Fruit fly (Drosophila melanogaster) whole organism, wandering third instar larva: ENCODE results near the gene Boh1.
"Not testable (repeated sequence)": the region's sequence is repeated elsewhere in the genome, so short reads cannot be mapped to it uniquely, and the experiment has no call there.

ENCODE experiments used
- Abd-B ChIP-seq: fragments of >200 bp; optimal IDR thresholded peaks from 2 replicates; lab custom pipeline; 2017; ENCODE audit warnings: missing biosample characterization, missing genetic modification characterization
- CG32264 ChIP-seq: fragments of 200-800 bp; sonication (Bioruptor generic); optimal IDR thresholded peaks from 2 replicates; lab custom pipeline; 2016; ENCODE audit warnings: missing biosample characterization, missing genetic modification characterization
- CG9705 ChIP-seq: fragments of 200-800 bp; sonication (Bioruptor generic); optimal IDR thresholded peaks from 2 replicates; lab custom pipeline; 2018; ENCODE audit warnings: missing biosample characterization, mild to moderate bottlenecking, missing genetic modification characterization
- CrebA ChIP-seq: fragments of 200-800 bp; sonication (Bioruptor generic); optimal IDR thresholded peaks from 2 replicates; lab custom pipeline; 2016; ENCODE audit warnings: missing biosample characterization, mild to moderate bottlenecking, missing genetic modification characterization, borderline replicate concordance
- Dfd ChIP-seq: fragments of >200 bp; optimal IDR thresholded peaks from 2 replicates; lab custom pipeline; 2017; ENCODE audit warnings: missing biosample characterization, missing genetic modification characterization
- Dif ChIP-seq: fragments of 200-275, 200-300 bp; sonication (Bioruptor generic); optimal IDR thresholded peaks from 2 replicates; lab custom pipeline; 2018; ENCODE audit warnings: missing biosample characterization, missing genetic modification characterization; ENCODE audit not compliant: partially characterized antibody
- GATAd ChIP-seq: sonication (Bioruptor generic); optimal IDR thresholded peaks from 2 replicates; lab custom pipeline; 2016; ENCODE audit warnings: missing biosample characterization, missing genetic modification characterization
- HLH106 ChIP-seq: fragments of 200-800 bp; optimal IDR thresholded peaks from 3 replicates; lab custom pipeline; 2019; ENCODE audit warnings: missing biosample characterization, mild to moderate bottlenecking, missing genetic modification characterization, moderate library complexity
- Hnf4 ChIP-seq: fragments of 200-800 bp; sonication (Bioruptor generic); optimal IDR thresholded peaks from 2 replicates; lab custom pipeline; 2016; ENCODE audit warnings: missing biosample characterization, mild to moderate bottlenecking, missing genetic modification characterization
- Hr78 ChIP-seq: fragments of >200 bp; optimal IDR thresholded peaks from 2 replicates; lab custom pipeline; 2017; ENCODE audit warnings: missing biosample characterization, missing genetic modification characterization
- Hr83 ChIP-seq: fragments of 200-300 bp; sonication (Bioruptor generic); optimal IDR thresholded peaks from 2 replicates; lab custom pipeline; 2016; ENCODE audit warnings: missing biosample characterization, mild to moderate bottlenecking, missing genetic modification characterization, moderate library complexity; ENCODE audit not compliant: poor library complexity, severe bottlenecking
- Jra ChIP-seq: sonication (Bioruptor generic); optimal IDR thresholded peaks from 2 replicates; lab custom pipeline; 2016; ENCODE audit warnings: missing biosample characterization, missing genetic modification characterization
- Mio ChIP-seq: sonication (Bioruptor generic); optimal IDR thresholded peaks from 2 replicates; lab custom pipeline; 2016; ENCODE audit warnings: missing biosample characterization, missing genetic modification characterization
- Myc ChIP-seq: fragments of >200 bp; optimal IDR thresholded peaks from 2 replicates; lab custom pipeline; 2017
- N ChIP-seq: fragments of >200 bp; optimal IDR thresholded peaks from 2 replicates; lab custom pipeline; 2018; ENCODE audit warnings: missing biosample characterization, missing external identifiers, missing genetic modification characterization
- OdsH ChIP-seq: fragments of 200-800 bp; sonication (Bioruptor generic); optimal IDR thresholded peaks from 2 replicates; lab custom pipeline; 2016; ENCODE audit warnings: missing biosample characterization, mild to moderate bottlenecking, missing genetic modification characterization
- Rel ChIP-seq, 2 experiments: fragments of 200-800 bp; sonication (Bioruptor generic) in 1 of 2; optimal IDR thresholded peaks; 2 replicates in 1 of 2; 3 replicates in 1 of 2; lab custom pipeline; 2016 to 2019; ENCODE audit warnings: mild to moderate bottlenecking in 2 of 2, missing biosample characterization in 2 of 2, missing genetic modification characterization in 2 of 2, moderate library complexity in 1 of 2
- Sp1 ChIP-seq: fragments of 200-800 bp; sonication (Bioruptor generic); optimal IDR thresholded peaks from 3 replicates; lab custom pipeline; 2019; ENCODE audit warnings: missing biosample characterization, mild to moderate bottlenecking, missing genetic modification characterization, moderate library complexity
- Vsx2 ChIP-seq: fragments of 200-300, 225-300 bp; sonication (Bioruptor generic); optimal IDR thresholded peaks from 2 replicates; lab custom pipeline; 2018; ENCODE audit warnings: missing biosample characterization, missing genetic modification characterization; ENCODE audit not compliant: partially characterized antibody
- br ChIP-seq: fragments of 200-800 bp; sonication (Bioruptor generic); optimal IDR thresholded peaks from 2 replicates; lab custom pipeline; 2016; ENCODE audit warnings: missing biosample characterization, missing genetic modification characterization
- brk ChIP-seq: fragments of 200-800 bp; sonication (Bioruptor generic); optimal IDR thresholded peaks from 2 replicates; lab custom pipeline; 2016; ENCODE audit warnings: missing biosample characterization, mild to moderate bottlenecking, missing genetic modification characterization
- dl ChIP-seq, 2 experiments: fragments of 175-275, 200-275 bp in 1 of 2; fragments of 200-275 bp in 1 of 2; sonication (Bioruptor generic); optimal IDR thresholded peaks; lab custom pipeline; 2018; ENCODE audit warnings: mild to moderate bottlenecking in 2 of 2, missing biosample characterization in 2 of 2, missing genetic modification characterization in 2 of 2, moderate library complexity in 2 of 2; ENCODE audit not compliant: partially characterized antibody in 2 of 2, insufficient read depth in 1 of 2
- dmrt93B ChIP-seq: fragments of 200-800 bp; sonication (Bioruptor generic); optimal IDR thresholded peaks from 2 replicates; lab custom pipeline; 2018; ENCODE audit warnings: missing biosample characterization, mild to moderate bottlenecking, missing genetic modification characterization
- dsf ChIP-seq: sonication (Bioruptor generic); optimal IDR thresholded peaks from 2 replicates; lab custom pipeline; 2016; ENCODE audit warnings: missing biosample characterization, missing genetic modification characterization, borderline replicate concordance
- ey ChIP-seq: fragments of 200-800 bp; sonication (Bioruptor generic); optimal IDR thresholded peaks from 2 replicates; lab custom pipeline; 2016; ENCODE audit warnings: missing biosample characterization, missing genetic modification characterization
- foxo ChIP-seq, 2 experiments: fragments of 200-800 bp; sonication (Bioruptor generic); optimal IDR thresholded peaks; 2 replicates in 1 of 2; 3 replicates in 1 of 2; lab custom pipeline; 2016 to 2017; ENCODE audit warnings: missing biosample characterization in 2 of 2, missing genetic modification characterization in 2 of 2
- fru ChIP-seq: fragments of 200-800 bp; sonication (Bioruptor generic); optimal IDR thresholded peaks from 3 replicates; lab custom pipeline; 2016; ENCODE audit warnings: missing biosample characterization, mild to moderate bottlenecking, missing genetic modification characterization
- h ChIP-seq: fragments of 200-800 bp; sonication (Bioruptor generic); optimal IDR thresholded peaks from 3 replicates; lab custom pipeline; 2016; ENCODE audit warnings: missing biosample characterization, mild to moderate bottlenecking, missing genetic modification characterization
- jim ChIP-seq: fragments of 175-275, 200-325 bp; sonication (Bioruptor generic); optimal IDR thresholded peaks from 2 replicates; lab custom pipeline; 2016; ENCODE audit warnings: missing biosample characterization, mild to moderate bottlenecking, missing genetic modification characterization
- lola ChIP-seq: fragments of >200 bp; optimal IDR thresholded peaks from 2 replicates; lab custom pipeline; 2017; ENCODE audit warnings: missing biosample characterization, missing genetic modification characterization
- pan ChIP-seq: fragments of >200 bp; optimal IDR thresholded peaks from 2 replicates; lab custom pipeline; 2017
- psq ChIP-seq: fragments of 200-800 bp; sonication (Bioruptor generic); optimal IDR thresholded peaks from 3 replicates; lab custom pipeline; 2017; ENCODE audit warnings: missing biosample characterization, mild to moderate bottlenecking, missing genetic modification characterization, moderate library complexity
- rgr ChIP-seq: fragments of 200-800 bp; sonication (Bioruptor generic); optimal IDR thresholded peaks from 3 replicates; lab custom pipeline; 2016; ENCODE audit warnings: missing biosample characterization, mild to moderate bottlenecking, missing genetic modification characterization
- sage ChIP-seq: fragments of 200-800 bp; sonication (Bioruptor generic); optimal IDR thresholded peaks from 2 replicates; lab custom pipeline; 2016; ENCODE audit warnings: missing biosample characterization, mild to moderate bottlenecking, missing genetic modification characterization
- sv ChIP-seq: fragments of 200-800 bp; sonication (Bioruptor generic); optimal IDR thresholded peaks from 3 replicates; lab custom pipeline; 2016; ENCODE audit warnings: missing biosample characterization, missing genetic modification characterization
- tai ChIP-seq: sonication (Bioruptor generic); optimal IDR thresholded peaks from 2 replicates; lab custom pipeline; 2016; ENCODE audit warnings: missing biosample characterization, missing genetic modification characterization
- usp ChIP-seq: fragments of >200 bp; optimal IDR thresholded peaks from 2 replicates; lab custom pipeline; 2017; ENCODE audit warnings: missing biosample characterization, missing genetic modification characterization
- woc ChIP-seq: sonication (Bioruptor generic); optimal IDR thresholded peaks from 2 replicates; lab custom pipeline; 2016; ENCODE audit warnings: missing biosample characterization, mild to moderate bottlenecking, missing genetic modification characterization

Gene Boh1

dm6 chr3R:27919385-27919789 is at the start of gene Boh1:
Boh1 (minus strand) TSS chr3R:27919460.
- no peak for TF ChIP-seq dl (GFP tag; optimal IDR thresholded peaks at IDR 0.05; lab: Kevin White, UChicago; ENCODE audit: insufficient read depth in 1 of 2, partially characterized antibody in 2 of 2)
- no peak for TF ChIP-seq dsf
- TF ChIP-seq lola = no peak
- no peak for TF ChIP-seq brk (GFP tag; lab: Kevin White, UChicago)
- no peak for TF ChIP-seq N (GFP tag; lab: Kevin White, UChicago)
- TF ChIP-seq woc (GFP tag; lab: Kevin White, UChicago) = peak; percentile 54
- no peak for TF ChIP-seq tai
- TF ChIP-seq GATAd (GFP tag; lab: Kevin White, UChicago) = no peak
- peak; percentile 53 for TF ChIP-seq rgr
- TF ChIP-seq dmrt93B (GFP tag; lab: Kevin White, UChicago) = no peak
- no peak for TF ChIP-seq Vsx2
- no peak for TF ChIP-seq jim
- TF ChIP-seq Hnf4 (GFP tag; lab: Kevin White, UChicago) = no peak
- TF ChIP-seq br (GFP tag; lab: Kevin White, UChicago) = no peak
- TF ChIP-seq psq (GFP tag; lab: Kevin White, UChicago) = peak; percentile 14
- peak; percentile 27 for TF ChIP-seq h
- no peak for TF ChIP-seq Hr78 (GFP tag; lab: Kevin White, UChicago)
- TF ChIP-seq CG9705 (GFP tag; lab: Kevin White, UChicago) = no peak
- no peak for TF ChIP-seq pan (lab: Kevin White, UChicago)
- peak in 1 of 2 experiments; percentile 9 for TF ChIP-seq foxo (GFP tag; optimal IDR thresholded peaks at IDR 0.05; lab: Kevin White, UChicago)
- peak; percentile 45 for TF ChIP-seq HLH106 (tag; lab: Kevin White, UChicago)
- TF ChIP-seq sv (GFP tag; lab: Kevin White, UChicago) = no peak
- no peak for TF ChIP-seq usp (GFP tag; lab: Kevin White, UChicago)
- TF ChIP-seq CG32264 (GFP tag; lab: Kevin White, UChicago) = no peak
- no peak for TF ChIP-seq Rel (GFP tag; optimal IDR thresholded peaks at IDR 0.05; lab: Kevin White, UChicago)
- no peak for TF ChIP-seq Rel (tag; optimal IDR thresholded peaks at IDR 0.05; lab: Kevin White, UChicago)
- TF ChIP-seq OdsH (GFP tag; lab: Kevin White, UChicago) = peak; percentile 28
- no peak for TF ChIP-seq Mio (GFP tag; lab: Kevin White, UChicago)
- no peak for TF ChIP-seq CrebA (GFP tag; lab: Kevin White, UChicago)
- TF ChIP-seq Dif (GFP tag; lab: Kevin White, UChicago) = no peak
- TF ChIP-seq Jra (GFP tag; lab: Kevin White, UChicago) = no peak
- TF ChIP-seq Myc (lab: Kevin White, UChicago) = peak; percentile 92
- no peak for TF ChIP-seq Hr83
- TF ChIP-seq sage (GFP tag; lab: Kevin White, UChicago) = no peak
- TF ChIP-seq Dfd = no peak
- TF ChIP-seq fru (GFP tag; lab: Kevin White, UChicago) = no peak
- no peak for TF ChIP-seq ey (GFP tag; lab: Kevin White, UChicago)
- TF ChIP-seq Abd-B (GFP tag; lab: Kevin White, UChicago) = no peak
- peak; percentile 41 for TF ChIP-seq Sp1 (GFP tag; lab: Kevin White, UChicago)
- TF ChIP-seq, all 38 proteins: peak for 9

dm6 chr3R:27963119-27963518 is 43.9 kb upstream of the Boh1 start, which contains the start of the genes CG31131 and CG4849:
CG31131 (minus strand) TSS chr3R:27963219.
CG4849 (plus strand) TSS chr3R:27963415.
- not testable (repeated sequence) for TF ChIP-seq Abd-B (GFP tag; lab: Kevin White, UChicago); Hr83; dsf

dm6 chr3R:27960473-27960872 is 41.2 kb upstream of the Boh1 start, which contains the start of gene CG31253:
CG31253 (minus strand) TSS chr3R:27960573.
- not testable (repeated sequence) for TF ChIP-seq Abd-B, ey, CG32264 (GFP tag; lab: Kevin White, UChicago)
